Fruit fly (Drosophila melanogaster) whole organism, prepupa: Measurements from ENCODE around the gene Best3.

Experiments
- Blimp-1 ChIP-seq: fragments of 200-800 bp; sonication (Bioruptor generic); optimal IDR thresholded peaks from 3 replicates; lab custom pipeline; 2017; ENCODE audit warnings: missing biosample characterization, missing genetic modification characterization, mild to moderate bottlenecking, moderate library complexity, missing genetic modification reagents
- CG10631 ChIP-seq: fragments of 200-800 bp; sonication (Bioruptor generic); optimal IDR thresholded peaks from 2 replicates; lab custom pipeline; 2016; ENCODE audit warnings: missing biosample characterization, missing genetic modification characterization
- CG11294 ChIP-seq: fragments of 200-800 bp; sonication (Bioruptor generic); IDR thresholded peaks from 2 replicates; pipeline ENCODE4 v1.3.6; 2022; ENCODE audit warnings: missing biosample characterization, missing genetic modification characterization
- CG11902 ChIP-seq: fragments of 200-800 bp; sonication (Bioruptor generic); optimal IDR thresholded peaks from 3 replicates; lab custom pipeline; 2016; ENCODE audit warnings: missing biosample characterization, missing genetic modification characterization
- CG15336 ChIP-seq: fragments of 200-800 bp; sonication (Bioruptor generic); IDR thresholded peaks from 2 replicates; pipeline ENCODE4 v1.3.6; 2022; ENCODE audit warnings: missing biosample characterization, missing genetic modification characterization
- CG32006 ChIP-seq: fragments of 200-800 bp; sonication (Bioruptor generic); optimal IDR thresholded peaks from 3 replicates; lab custom pipeline; 2017; ENCODE audit warnings: missing biosample characterization, mild to moderate bottlenecking, missing genetic modification characterization
- CG6163 ChIP-seq: fragments of 200-800 bp; sonication (Bioruptor generic); IDR thresholded peaks from 3 replicates; pipeline ENCODE4 v1.3.6; 2022; ENCODE audit warnings: missing biosample characterization, missing genetic modification characterization
- CG6276 ChIP-seq: fragments of 200-800 bp; sonication (Bioruptor generic); optimal IDR thresholded peaks from 2 replicates; lab custom pipeline; 2017; ENCODE audit warnings: missing biosample characterization, mild to moderate bottlenecking, missing genetic modification characterization
- CG6808 ChIP-seq: fragments of 200-800 bp; sonication (Bioruptor generic); optimal IDR thresholded peaks from 3 replicates; lab custom pipeline; 2017; ENCODE audit warnings: missing biosample characterization, missing genetic modification characterization, mild to moderate bottlenecking, moderate library complexity, missing genetic modification reagents
- CG6854 ChIP-seq: fragments of 200-800 bp; sonication (Bioruptor generic); optimal IDR thresholded peaks from 2 replicates; lab custom pipeline; 2017; ENCODE audit warnings: missing biosample characterization, mild to moderate bottlenecking, missing genetic modification characterization
- CG7368 ChIP-seq: fragments of 200-800 bp; sonication (Bioruptor generic); optimal IDR thresholded peaks from 3 replicates; lab custom pipeline; 2016; ENCODE audit warnings: missing biosample characterization, missing genetic modification characterization
- CG9139 ChIP-seq: fragments of 200-800 bp; sonication (Bioruptor generic); optimal IDR thresholded peaks from 3 replicates; lab custom pipeline; 2017; ENCODE audit warnings: missing biosample characterization, mild to moderate bottlenecking, missing genetic modification characterization
- Eip78C ChIP-seq: fragments of 200-800 bp; sonication (Bioruptor generic); peaks from one replicate; lab custom pipeline; 2016; ENCODE audit warnings: missing biosample characterization, missing genetic modification characterization
- Gug ChIP-seq: fragments of 200-800 bp; sonication (Bioruptor generic); IDR thresholded peaks from 2 replicates; pipeline ENCODE4 v1.3.6; 2022; ENCODE audit warnings: missing biosample characterization, missing genetic modification characterization
- Hr38 ChIP-seq: sonication (Bioruptor generic); optimal IDR thresholded peaks from 2 replicates; lab custom pipeline; 2016; ENCODE audit warnings: missing biosample characterization, missing genetic modification characterization
- Hr39 ChIP-seq: fragments of 200-800 bp; sonication (Bioruptor generic); optimal IDR thresholded peaks from 2 replicates; lab custom pipeline; 2016; ENCODE audit warnings: missing biosample characterization, missing genetic modification characterization
- Hr4 ChIP-seq: fragments of 200-800 bp; sonication (Bioruptor generic); optimal IDR thresholded peaks from 3 replicates; lab custom pipeline; 2016; ENCODE audit warnings: missing biosample characterization, missing genetic modification characterization
- Smox ChIP-seq: fragments of 200-800 bp; sonication (Bioruptor generic); optimal IDR thresholded peaks from 3 replicates; lab custom pipeline; 2016; ENCODE audit warnings: missing biosample characterization, missing genetic modification characterization
- Sox102F ChIP-seq: fragments of 200-800 bp; sonication (Bioruptor generic); optimal IDR thresholded peaks from 2 replicates; lab custom pipeline; 2016; ENCODE audit warnings: missing biosample characterization, mild to moderate bottlenecking, missing genetic modification characterization
- Sox14 ChIP-seq: fragments of 200-800 bp; sonication (Bioruptor generic); optimal IDR thresholded peaks from 3 replicates; lab custom pipeline; 2016; ENCODE audit warnings: missing biosample characterization, missing genetic modification characterization
- Sox15 ChIP-seq: fragments of 200-800 bp; sonication (Bioruptor generic); optimal IDR thresholded peaks from 3 replicates; lab custom pipeline; 2016; ENCODE audit warnings: missing biosample characterization, missing genetic modification characterization
- acj6 ChIP-seq: fragments of 200-800 bp; sonication (Bioruptor generic); optimal IDR thresholded peaks from 3 replicates; lab custom pipeline; 2016; ENCODE audit warnings: missing biosample characterization, missing genetic modification characterization
- dac ChIP-seq: fragments of 200-800 bp; sonication (Bioruptor generic); optimal IDR thresholded peaks from 2 replicates; lab custom pipeline; 2017; ENCODE audit warnings: missing biosample characterization, mild to moderate bottlenecking, missing genetic modification characterization
- dsx ChIP-seq: fragments of 200-800 bp; optimal IDR thresholded peaks from 3 replicates; lab custom pipeline; 2019; ENCODE audit warnings: missing biosample characterization, mild to moderate bottlenecking, missing genetic modification characterization, moderate library complexity; ENCODE audit not compliant: poor library complexity, severe bottlenecking
- eg ChIP-seq: fragments of 200-800 bp; sonication (Bioruptor generic); IDR thresholded peaks from 3 replicates; pipeline ENCODE4 v1.3.6; 2022; ENCODE audit warnings: missing biosample characterization, missing genetic modification characterization
- esn ChIP-seq: fragments of 200-800 bp; sonication (Bioruptor generic); optimal IDR thresholded peaks from 2 replicates; lab custom pipeline; 2016; ENCODE audit warnings: missing biosample characterization, mild to moderate bottlenecking, missing genetic modification characterization, moderate library complexity
- fd59A ChIP-seq: fragments of 200-800 bp; sonication (Bioruptor generic); optimal IDR thresholded peaks from 2 replicates; lab custom pipeline; 2017; ENCODE audit warnings: missing biosample characterization, mild to moderate bottlenecking, missing genetic modification characterization, missing genetic modification reagents
- fkh ChIP-seq: fragments of 200-800 bp; sonication (Bioruptor generic); optimal IDR thresholded peaks from 3 replicates; lab custom pipeline; 2017; ENCODE audit warnings: missing biosample characterization, mild to moderate bottlenecking, missing genetic modification characterization, moderate library complexity
- net ChIP-seq: fragments of 200-800 bp; sonication (Bioruptor generic); optimal IDR thresholded peaks from 3 replicates; lab custom pipeline; 2016; ENCODE audit warnings: missing biosample characterization, missing genetic modification characterization
- salr ChIP-seq, 2 experiments: fragments of 200-800 bp; sonication (Bioruptor generic); optimal IDR thresholded peaks; 3 replicates each; lab custom pipeline; 2016 to 2018; ENCODE audit warnings: missing biosample characterization in 2 of 2, missing genetic modification characterization in 2 of 2, mild to moderate bottlenecking in 1 of 2
- ss ChIP-seq, 2 experiments: fragments of 200-800 bp; sonication (Bioruptor generic); optimal IDR thresholded peaks; 2 replicates in 1 of 2; 3 replicates in 1 of 2; lab custom pipeline; 2017 to 2018; ENCODE audit warnings: mild to moderate bottlenecking in 2 of 2, missing biosample characterization in 2 of 2, missing genetic modification characterization in 2 of 2, moderate library complexity in 1 of 2
- svp ChIP-seq: fragments of 200-800 bp; sonication (Bioruptor generic); peaks from one replicate; lab custom pipeline; 2016; ENCODE audit warnings: missing biosample characterization, missing genetic modification characterization
- vri ChIP-seq: fragments of 200-800 bp; sonication (Bioruptor generic); optimal IDR thresholded peaks from 3 replicates; lab custom pipeline; 2016; ENCODE audit warnings: missing biosample characterization, mild to moderate bottlenecking, missing genetic modification characterization

Gene Best3

DNA sequence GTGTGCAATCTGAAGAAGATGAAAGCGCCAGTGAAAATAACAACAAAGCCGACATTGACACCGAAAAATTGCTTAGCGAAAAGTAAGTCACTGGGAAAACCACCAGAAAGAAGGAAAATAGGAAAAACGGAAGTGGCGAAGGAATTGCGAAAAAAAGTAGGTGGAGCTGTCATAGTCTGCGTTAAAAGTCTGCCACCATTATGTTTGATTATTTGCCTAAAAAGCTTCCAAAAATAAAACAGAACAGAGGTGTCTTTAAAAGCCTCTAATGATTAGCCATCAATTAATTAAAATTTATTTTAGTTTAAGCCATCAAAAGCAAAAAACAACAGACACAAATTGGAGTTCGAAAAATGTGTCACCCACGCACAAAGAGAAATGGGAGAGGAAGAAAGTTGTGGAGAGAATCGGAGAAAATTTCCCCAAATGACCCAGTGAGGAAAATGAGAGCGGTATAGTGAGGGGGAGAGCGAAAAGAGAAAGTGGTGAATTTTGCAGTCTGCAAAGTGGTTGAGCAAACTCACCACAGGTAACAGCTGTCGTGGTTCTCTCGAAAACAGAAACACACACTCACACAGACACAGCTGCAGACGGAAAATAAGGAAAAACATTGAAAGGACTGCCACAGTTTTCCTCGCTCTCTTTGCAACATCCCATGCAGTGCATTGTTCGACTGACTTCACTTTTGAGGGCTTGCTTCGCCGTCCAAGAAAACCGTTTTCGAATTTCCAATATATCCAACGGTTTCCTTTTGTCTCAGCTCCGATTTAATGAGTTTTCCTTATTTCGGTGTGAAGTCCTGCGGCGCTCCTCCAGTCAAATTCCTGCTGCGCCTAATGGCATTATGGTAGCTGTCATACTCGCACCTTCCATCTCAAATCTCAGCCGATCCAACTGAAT lies 26.9 kb upstream of the Best3 start:
- TF ChIP-seq net (GFP tag; lab: Kevin White, UChicago) (no peak), ss (GFP tag; optimal IDR thresholded peaks at IDR 0.05; lab: Kevin White, UChicago) (no peak), acj6 (GFP tag; lab: Kevin White, UChicago) (no peak), CG7368 (GFP tag; lab: Kevin White, UChicago) (no peak), CG15336 (GFP tag; lab: Robert Waterston, UW) (no peak), CG6854 (GFP tag; lab: Kevin White, UChicago) (no peak), CG11294 (no peak), CG10631 (GFP tag; lab: Kevin White, UChicago) (no peak), CG11902 (no peak), dac (no peak), Smox (GFP tag; lab: Kevin White, UChicago) (no peak), CG6276 (GFP tag; lab: Kevin White, UChicago) (no peak), Blimp-1 (GFP tag; lab: Kevin White, UChicago) (no peak), eg (GFP tag; lab: Robert Waterston, UW) (no peak), Gug (GFP tag; lab: Robert Waterston, UW) (no peak), CG9139 (GFP tag; lab: Kevin White, UChicago) (no peak), CG32006 (GFP tag; lab: Kevin White, UChicago) (no peak)

dm6 chr3L:15325445-15325844 lies 22.9 kb upstream of the Best3 start:
- TF ChIP-seq CG6276 (GFP tag; lab: Kevin White, UChicago) (no peak), Hr4 (GFP tag; lab: Kevin White, UChicago) (no peak), CG10631 (GFP tag; lab: Kevin White, UChicago) (no peak), salr (GFP tag; optimal IDR thresholded peaks at IDR 0.05; lab: Kevin White, UChicago) (no peak), Eip78C (GFP tag; lab: Kevin White, UChicago) (no peak), CG15336 (GFP tag; lab: Robert Waterston, UW) (no peak), Hr38 (GFP tag; lab: Kevin White, UChicago) (no peak), Sox14 (no peak), vri (GFP tag; lab: Kevin White, UChicago) (no peak), dsx (no peak), Sox102F (GFP tag; lab: Kevin White, UChicago) (no peak), Sox15 (GFP tag; lab: Kevin White, UChicago) (no peak)
- TF ChIP-seq, all 60 proteins: peak for 0

- TF ChIP-seq svp (GFP tag; lab: Kevin White, UChicago) (no peak), CG15336 (GFP tag; lab: Robert Waterston, UW) (no peak), CG6163 (GFP tag; lab: Robert Waterston, UW) (no peak), CG6276 (GFP tag; lab: Kevin White, UChicago) (no peak), fkh (GFP tag; lab: Kevin White, UChicago) (no peak), Sox15 (GFP tag; lab: Kevin White, UChicago) (no peak), CG7368 (GFP tag; lab: Kevin White, UChicago) (no peak), CG6808 (GFP tag; lab: Kevin White, UChicago) (no peak), fd59A (GFP tag; lab: Kevin White, UChicago) (no peak), esn (GFP tag; lab: Kevin White, UChicago) (no peak), vri (GFP tag; lab: Kevin White, UChicago) (no peak), Hr39 (GFP tag; lab: Kevin White, UChicago) (no peak), Sox102F (GFP tag; lab: Kevin White, UChicago) (no peak), Gug (GFP tag; lab: Robert Waterston, UW) (no peak), CG6854 (GFP tag; lab: Kevin White, UChicago) (no peak)
- TF ChIP-seq, all 60 proteins: peak for 0
These were observed 19.6 kb upstream of the Best3 start for dm6 chr3L:15322173-15322572.
